Worm (Caenorhabditis elegans) whole organism, young adult: ENCODE measurements around the gene T28D6.5.

Source experiments
- B0336.3 ChIP-seq: fragments of 200-800 bp; sonication (Bioruptor generic); IDR thresholded peaks from 2 replicates; pipeline ENCODE4 v1.3.6; 2022; ENCODE audit warnings: missing genetic modification characterization, missing compliant biosample characterization
- C06A6.2 ChIP-seq: fragments of 200-800 bp; sonication (Bioruptor generic); conservative IDR thresholded peaks from 2 replicates; pipeline ENCODE4 v1.3.6; 2022; ENCODE audit warnings: missing genetic modification characterization, missing compliant biosample characterization
- D2030.7 ChIP-seq: fragments of 200-800 bp; sonication (Bioruptor generic); IDR thresholded peaks from 2 replicates; pipeline ENCODE4 v1.3.6; 2022; ENCODE audit warnings: missing genetic modification reagents, missing genetic modification characterization, missing compliant biosample characterization
- F22D6.2 ChIP-seq: sonication (generic microtip); optimal IDR thresholded peaks from 2 replicates; lab custom pipeline; 2016; ENCODE audit warnings: mild to moderate bottlenecking, missing genetic modification characterization, missing compliant biosample characterization
- F23B12.7 ChIP-seq: sonication (generic microtip); optimal IDR thresholded peaks from 2 replicates; lab custom pipeline; 2017; ENCODE audit warnings: missing genetic modification characterization, mild to moderate bottlenecking, missing compliant biosample characterization, antibody characterized with exemption, moderate library complexity; ENCODE audit not compliant: insufficient read depth
- F39B2.1 ChIP-seq: fragments of 200-800 bp; sonication (Bioruptor generic); IDR thresholded peaks from 2 replicates; pipeline ENCODE4 v1.3.6; 2022; ENCODE audit warnings: missing genetic modification reagents, missing genetic modification characterization, missing compliant biosample characterization
- F49E8.2 ChIP-seq: sonication (generic microtip); optimal IDR thresholded peaks from 3 replicates; lab custom pipeline; 2017; ENCODE audit warnings: missing genetic modification characterization, mild to moderate bottlenecking, missing compliant biosample characterization, antibody characterized with exemption, moderate library complexity; ENCODE audit not compliant: insufficient read depth
- F52B5.7 ChIP-seq: sonication (generic microtip); optimal IDR thresholded peaks from 2 replicates; lab custom pipeline; 2016; ENCODE audit warnings: mild to moderate bottlenecking, missing genetic modification characterization, missing compliant biosample characterization
- T07F8.4 ChIP-seq: sonication (generic microtip); optimal IDR thresholded peaks from 2 replicates; lab custom pipeline; 2016; ENCODE audit warnings: mild to moderate bottlenecking, missing genetic modification characterization, moderate library complexity, missing compliant biosample characterization
- T26A5.8 ChIP-seq: sonication (generic microtip); optimal IDR thresholded peaks from 2 replicates; lab custom pipeline; 2016; ENCODE audit warnings: missing genetic modification characterization, missing compliant biosample characterization
- Y56A3A.18 ChIP-seq: fragments of 200-800 bp; sonication (Bioruptor generic); IDR thresholded peaks from 2 replicates; pipeline ENCODE4 v1.3.6; 2022; ENCODE audit warnings: missing genetic modification reagents, missing genetic modification characterization, missing compliant biosample characterization
- ama-1 ChIP-seq, 3 experiments: fragments of 150-350 bp in 1 of 3; sonication (generic microtip) in 2 of 3; optimal IDR thresholded peaks; 2 replicates each; lab custom pipeline; 2014 to 2018; ENCODE audit warnings: missing biosample characterization in 2 of 3, missing genetic modification characterization in 2 of 3, missing genetic modification reagents in 2 of 3
- aptf-3 ChIP-seq: fragments of 200-800 bp; sonication (Bioruptor generic); IDR thresholded peaks from 2 replicates; pipeline ENCODE4 v1.3.6; 2022; ENCODE audit warnings: missing genetic modification characterization, missing compliant biosample characterization
- athp-1 ChIP-seq: sonication (generic microtip); optimal IDR thresholded peaks from 2 replicates; lab custom pipeline; 2017; ENCODE audit warnings: mild to moderate bottlenecking, missing genetic modification characterization, missing compliant biosample characterization
- attf-5 ChIP-seq: fragments of 200-800 bp; sonication (Bioruptor generic); optimal IDR thresholded peaks from 2 replicates; lab custom pipeline; 2018; ENCODE audit warnings: mild to moderate bottlenecking, missing genetic modification characterization, missing compliant biosample characterization
- ceh-27 ChIP-seq: fragments of 200-800 bp; sonication (Bioruptor generic); optimal IDR thresholded peaks from 2 replicates; lab custom pipeline; 2018; ENCODE audit warnings: mild to moderate bottlenecking, missing genetic modification characterization, moderate library complexity, missing compliant biosample characterization
- ceh-40 ChIP-seq: fragments of 200-800 bp; sonication (Bioruptor generic); IDR thresholded peaks from 2 replicates; pipeline ENCODE4 v1.3.6; 2022; ENCODE audit warnings: missing genetic modification characterization, missing compliant biosample characterization
- ceh-91 ChIP-seq: fragments of 200-800 bp; sonication (Bioruptor generic); IDR thresholded peaks from 2 replicates; pipeline ENCODE4 v1.3.6; 2022; ENCODE audit warnings: missing genetic modification reagents, missing genetic modification characterization, missing compliant biosample characterization
- chd-7 ChIP-seq: sonication (generic microtip); optimal IDR thresholded peaks from 2 replicates; lab custom pipeline; 2016; ENCODE audit warnings: mild to moderate bottlenecking, missing genetic modification characterization, moderate library complexity, missing compliant biosample characterization
- die-1 ChIP-seq: sonication (generic microtip); optimal IDR thresholded peaks from 2 replicates; lab custom pipeline; 2016; ENCODE audit warnings: missing genotype, mild to moderate bottlenecking, missing genetic modification characterization, missing compliant biosample characterization
- dox-1 ChIP-seq: fragments of 200-800 bp; sonication (Bioruptor generic); IDR thresholded peaks from 2 replicates; pipeline ENCODE4 v1.3.6; 2022; ENCODE audit warnings: missing genetic modification reagents, missing genetic modification characterization, missing compliant biosample characterization
- egl-18 ChIP-seq: fragments of 200-800 bp; sonication (Bioruptor generic); IDR thresholded peaks from 2 replicates; pipeline ENCODE4 v1.3.6; 2022; ENCODE audit warnings: missing genetic modification reagents, missing genetic modification characterization, missing compliant biosample characterization
- hlh-26 ChIP-seq: fragments of 200-800 bp; sonication (Bioruptor generic); conservative IDR thresholded peaks from 2 replicates; pipeline ENCODE4 v1.3.6; 2022; ENCODE audit warnings: missing genetic modification reagents, missing genetic modification characterization, missing compliant biosample characterization
- hmg-1.2 ChIP-seq: fragments of 200-800 bp; sonication (Bioruptor generic); IDR thresholded peaks from 2 replicates; pipeline ENCODE4 v1.3.6; 2022; ENCODE audit warnings: missing genetic modification reagents, missing genetic modification characterization, missing compliant biosample characterization
- lin-26 ChIP-seq: fragments of 200-800 bp; sonication (Bioruptor generic); IDR thresholded peaks from 2 replicates; pipeline ENCODE4 v1.3.6; 2022; ENCODE audit warnings: missing genetic modification reagents, missing genetic modification characterization, missing compliant biosample characterization
- lin-35 ChIP-seq, 3 experiments: fragments of 150-350 bp in 2 of 3; sonication (generic microtip) in 1 of 3; optimal IDR thresholded peaks; 2 replicates each; lab custom pipeline; 2014 to 2018; ENCODE audit warnings: missing biosample characterization in 3 of 3, missing genetic modification characterization in 3 of 3, missing genetic modification reagents in 3 of 3
- lin-54 ChIP-seq: fragments of 200-800 bp; sonication (Bioruptor generic); optimal IDR thresholded peaks from 2 replicates; lab custom pipeline; 2018; ENCODE audit warnings: mild to moderate bottlenecking, missing genetic modification characterization, missing compliant biosample characterization
- madf-3 ChIP-seq: fragments of 200-800 bp; sonication (Bioruptor generic); IDR thresholded peaks from 2 replicates; pipeline ENCODE4 v1.3.6; 2022; ENCODE audit warnings: missing genetic modification reagents, missing genetic modification characterization, missing compliant biosample characterization
- madf-6 ChIP-seq: fragments of 200-800 bp; sonication (Bioruptor generic); IDR thresholded peaks from 2 replicates; pipeline ENCODE4 v1.3.6; 2022; ENCODE audit warnings: missing genetic modification reagents, missing genetic modification characterization, missing compliant biosample characterization
- mcd-1 ChIP-seq: fragments of 200-800 bp; sonication (Bioruptor generic); IDR thresholded peaks from 2 replicates; pipeline ENCODE4 v1.3.6; 2022; ENCODE audit warnings: missing genetic modification reagents, missing genetic modification characterization, missing compliant biosample characterization
- nfya-2 ChIP-seq: fragments of 200-800 bp; sonication (Bioruptor generic); IDR thresholded peaks from 2 replicates; pipeline ENCODE4 v1.3.6; 2022; ENCODE audit warnings: missing genetic modification reagents, missing genetic modification characterization, missing compliant biosample characterization
- nfyb-1 ChIP-seq: fragments of 200-800 bp; sonication (Bioruptor generic); IDR thresholded peaks from 2 replicates; pipeline ENCODE4 v1.3.6; 2022; ENCODE audit warnings: missing genetic modification reagents, missing genetic modification characterization, missing compliant biosample characterization
- nhr-27 ChIP-seq: fragments of 200-800 bp; sonication (Bioruptor generic); optimal IDR thresholded peaks from 2 replicates; lab custom pipeline; 2018; ENCODE audit warnings: mild to moderate bottlenecking, missing genetic modification characterization, moderate library complexity, missing compliant biosample characterization
- nhr-80 ChIP-seq: sonication (generic microtip); optimal IDR thresholded peaks from 2 replicates; lab custom pipeline; 2016; ENCODE audit warnings: missing genetic modification characterization, missing compliant biosample characterization
- pbrm-1 ChIP-seq: fragments of 200-800 bp; sonication (Bioruptor generic); IDR thresholded peaks from 2 replicates; pipeline ENCODE4 v1.3.6; 2022; ENCODE audit warnings: missing genetic modification reagents, missing genetic modification characterization, missing compliant biosample characterization
- pha-4 ChIP-seq: fragments of 150-350 bp; sonication (generic microtip); optimal IDR thresholded peaks from 2 replicates; lab custom pipeline; 2014; ENCODE audit warnings: missing biosample characterization, missing genetic modification reagents, missing genetic modification characterization
- rpc-1 ChIP-seq, 2 experiments: fragments of 150-350 bp in 1 of 2; sonication (generic microtip) in 1 of 2; optimal IDR thresholded peaks; 2 replicates each; lab custom pipeline; 2014 to 2018; ENCODE audit warnings: missing biosample characterization in 1 of 2, missing genetic modification characterization in 1 of 2, missing genetic modification reagents in 1 of 2, missing genotype in 1 of 2
- sea-2 ChIP-seq: fragments of 200-800 bp; sonication (Bioruptor generic); IDR thresholded peaks from 2 replicates; pipeline ENCODE4 v1.3.6; 2022; ENCODE audit warnings: missing genetic modification characterization, missing compliant biosample characterization
- snpc-1.3 ChIP-seq: sonication (generic microtip); optimal IDR thresholded peaks from 2 replicates; lab custom pipeline; 2017; ENCODE audit warnings: missing genetic modification characterization, mild to moderate bottlenecking, missing compliant biosample characterization, antibody characterized with exemption, moderate library complexity, missing genotype, missing genetic modification reagents; ENCODE audit not compliant: insufficient read depth
- snpc-4 ChIP-seq, 5 experiments: fragments of 150-350 bp in 1 of 5; sonication (generic microtip) in 4 of 5; optimal IDR thresholded peaks; 2 replicates each; lab custom pipeline; 2014 to 2018; ENCODE audit warnings: missing genetic modification characterization in 5 of 5, missing biosample characterization in 3 of 5, antibody characterized with exemption in 2 of 5, mild to moderate bottlenecking in 2 of 5, missing compliant biosample characterization in 2 of 5, missing genotype in 2 of 5, moderate library complexity in 2 of 5, missing genetic modification reagents in 1 of 5
- somi-1 ChIP-seq: fragments of 200-800 bp; sonication (Bioruptor generic); optimal IDR thresholded peaks from 2 replicates; lab custom pipeline; 2018; ENCODE audit warnings: mild to moderate bottlenecking, missing genetic modification characterization, missing compliant biosample characterization
- tbp1 ChIP-seq: fragments of 200-800 bp; sonication (Bioruptor generic); optimal IDR thresholded peaks from 2 replicates; lab custom pipeline; 2018; ENCODE audit warnings: mild to moderate bottlenecking, missing genetic modification characterization, missing compliant biosample characterization
- tbx-9 ChIP-seq: sonication (generic microtip); optimal IDR thresholded peaks from 2 replicates; lab custom pipeline; 2016; ENCODE audit warnings: borderline replicate concordance, missing genetic modification characterization, inconsistent platforms, missing compliant biosample characterization
- zim-3 ChIP-seq: sonication (generic microtip); optimal IDR thresholded peaks from 2 replicates; lab custom pipeline; 2017; ENCODE audit warnings: mild to moderate bottlenecking, missing genetic modification characterization, moderate library complexity, missing compliant biosample characterization
- ztf-18 ChIP-seq: sonication (generic microtip); optimal IDR thresholded peaks from 2 replicates; lab custom pipeline; 2016; ENCODE audit warnings: missing genotype, mild to moderate bottlenecking, missing genetic modification characterization, missing compliant biosample characterization
- ztf-25 ChIP-seq: fragments of 200-800 bp; sonication (Bioruptor generic); IDR thresholded peaks from 2 replicates; pipeline ENCODE4 v1.3.6; 2022; ENCODE audit warnings: missing genetic modification reagents, missing genetic modification characterization, missing compliant biosample characterization
- ztf-6 ChIP-seq: fragments of 200-800 bp; sonication (Bioruptor generic); IDR thresholded peaks from 2 replicates; pipeline ENCODE4 v1.3.6; 2022; ENCODE audit warnings: missing genetic modification reagents, missing genetic modification characterization, missing compliant biosample characterization

T28D6.5 gene

DNA sequence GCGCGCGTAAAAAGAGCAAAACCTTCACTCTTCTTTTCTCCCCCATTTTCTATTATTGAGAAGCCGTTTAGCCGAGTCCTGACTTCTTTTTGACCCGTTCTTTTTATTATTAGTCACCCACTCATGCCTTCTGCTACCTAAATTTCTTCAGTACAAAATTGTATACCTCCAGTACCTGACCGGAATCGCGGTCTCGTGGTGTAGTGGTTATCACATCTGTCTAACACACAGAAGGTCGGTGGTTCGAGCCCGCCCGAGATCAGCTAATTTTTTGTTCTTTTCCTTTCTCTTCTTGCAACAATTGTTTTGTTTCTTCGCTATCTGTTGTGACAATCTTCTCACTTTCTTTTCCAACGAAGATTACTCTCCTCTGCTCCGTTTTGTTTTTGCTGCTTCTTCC is 19.4 kb downstream of the T28D6.5 start:
- TF ChIP-seq lin-26 (peak; percentile 82), chd-7 (peak; percentile 44), F22D6.2 (tag; lab: Kevin White, UChicago) (no peak), madf-3 (no peak), lin-35 (GFP tag; optimal IDR thresholded peaks at IDR 0.05; lab: Kevin White, UChicago) (no peak), F39B2.1 (GFP tag; lab: Robert Waterston, UW) (no peak), mcd-1 (GFP tag; lab: Robert Waterston, UW) (0 out of 2 replicates have a peak, but pooled peaks have one; percentile 24), sea-2 (GFP tag; lab: Robert Waterston, UW) (no peak), Y56A3A.18 (GFP tag; lab: Robert Waterston, UW) (0 out of 2 replicates have a peak, but pooled peaks have one; percentile 54), snpc-4 (GFP tag; optimal IDR thresholded peaks at IDR 0.05; lab: Kevin White, UChicago) (peak; percentile 3), snpc-4 (tag; optimal IDR thresholded peaks at IDR 0.05; lab: Kevin White, UChicago) (peak in 2 of 4 experiments; percentile 1 to 31), athp-1 (tag; lab: Kevin White, UChicago) (no peak), hmg-1.2 (GFP tag; lab: Robert Waterston, UW) (peak; percentile 57), nfyb-1 (GFP tag; lab: Robert Waterston, UW) (peak; percentile 25; the same call in 1 of the 2 replicates), die-1 (tag; lab: Kevin White, UChicago) (peak; percentile 15), aptf-3 (GFP tag; lab: Robert Waterston, UW) (no peak), ceh-91 (GFP tag; lab: Robert Waterston, UW) (no peak), F49E8.2 (tag; lab: Kevin White, UChicago) (no peak), snpc-1.3 (peak; percentile 17), dox-1 (peak; percentile 52), pbrm-1 (no peak), ceh-40 (0 out of 2 replicates have a peak, but pooled peaks have one; percentile 52), lin-54 (GFP tag; lab: Kevin White, UChicago) (peak; percentile 46), ama-1 (optimal IDR thresholded peaks at IDR 0.05; lab: Kevin White, UChicago) (no peak), ama-1 (GFP tag; optimal IDR thresholded peaks at IDR 0.05; lab: Kevin White, UChicago) (peak in 1 of 2 experiments; percentile 51), rpc-1 (optimal IDR thresholded peaks at IDR 0.05; lab: Kevin White, UChicago) (peak; percentile 66), rpc-1 (tag; optimal IDR thresholded peaks at IDR 0.05; lab: Kevin White, UChicago) (peak; percentile 68), pha-4 (tag; lab: Kevin White, UChicago) (no peak), C06A6.2 (no peak), F23B12.7 (tag; lab: Kevin White, UChicago) (no peak), ztf-25 (GFP tag; lab: Robert Waterston, UW) (0 out of 2 replicates have a peak, but pooled peaks have one; percentile 63), ztf-6 (GFP tag; lab: Robert Waterston, UW) (no peak), ceh-27 (GFP tag; lab: Kevin White, UChicago) (peak; percentile 41), nfya-2 (GFP tag; lab: Robert Waterston, UW) (no peak), hlh-26 (GFP tag; lab: Robert Waterston, UW) (no peak), tbp1 (peak; percentile 90), nhr-27 (no peak), tbx-9 (tag; lab: Kevin White, UChicago) (no peak), somi-1 (GFP tag; lab: Kevin White, UChicago) (no peak), madf-6 (GFP tag; lab: Robert Waterston, UW) (0 out of 2 replicates have a peak, but pooled peaks have one; percentile 33), D2030.7 (GFP tag; lab: Robert Waterston, UW) (peak; percentile 73), T07F8.4 (no peak), zim-3 (tag; lab: Kevin White, UChicago) (no peak), F52B5.7 (no peak), egl-18 (GFP tag; lab: Robert Waterston, UW) (no peak), nhr-80 (tag; lab: Kevin White, UChicago) (no peak), ztf-18 (tag; lab: Kevin White, UChicago) (peak; percentile 29), B0336.3 (GFP tag; lab: Robert Waterston, UW) (peak; percentile 26; the same call in 1 of the 2 replicates), T26A5.8 (tag; lab: Kevin White, UChicago) (no peak), attf-5 (GFP tag; lab: Kevin White, UChicago) (peak; percentile 30)
